Worm (Caenorhabditis elegans) whole organism, L1 larva: ENCODE results near the gene ZK1290.11.

Source experiments
- C04F5.9 ChIP-seq: sonication (generic microtip); optimal IDR thresholded peaks from 2 replicates; lab custom pipeline; 2016; ENCODE audit warnings: missing genetic modification characterization, missing compliant biosample characterization
- C16A3.4 ChIP-seq: fragments of 150-350 bp; optimal IDR thresholded peaks from 2 replicates; lab custom pipeline; 2014; ENCODE audit warnings: missing biosample characterization, missing genetic modification characterization
- alr-1 ChIP-seq: fragments of 200-800 bp; sonication (Bioruptor generic); optimal IDR thresholded peaks from 2 replicates; lab custom pipeline; 2018; ENCODE audit warnings: borderline replicate concordance, mild to moderate bottlenecking, missing genetic modification characterization, missing compliant biosample characterization
- aly-2 ChIP-seq: fragments of 150-350 bp; optimal IDR thresholded peaks from 2 replicates; lab custom pipeline; 2014; ENCODE audit warnings: missing biosample characterization, missing genetic modification characterization
- blmp-1 ChIP-seq: fragments of 150-350 bp; optimal IDR thresholded peaks from 2 replicates; lab custom pipeline; 2014; ENCODE audit warnings: missing biosample characterization, missing genetic modification characterization
- ceh-63 ChIP-seq: fragments of 200-800 bp; sonication (Bioruptor generic); optimal IDR thresholded peaks from 2 replicates; lab custom pipeline; 2018; ENCODE audit warnings: mild to moderate bottlenecking, missing genetic modification characterization, missing compliant biosample characterization
- ceh-82 ChIP-seq, 3 experiments: fragments of 150-350 bp in 1 of 3; sonication (generic microtip) in 2 of 3; optimal IDR thresholded peaks; 2 replicates each; lab custom pipeline; 2014 to 2017; ENCODE audit warnings: missing biosample characterization in 3 of 3, missing genetic modification characterization in 3 of 3
- dpl-1 ChIP-seq, 3 experiments: fragments of 150-350 bp in 2 of 3; sonication (generic microtip) in 1 of 3; optimal IDR thresholded peaks; 2 replicates each; lab custom pipeline; 2014 to 2017; ENCODE audit warnings: missing biosample characterization in 3 of 3, missing genetic modification characterization in 3 of 3, missing genetic modification reagents in 3 of 3
- dsc-1 ChIP-seq: sonication (generic microtip); optimal IDR thresholded peaks from 2 replicates; lab custom pipeline; 2016; ENCODE audit warnings: mild to moderate bottlenecking, missing genetic modification characterization, missing compliant biosample characterization
- efl-1 ChIP-seq, 4 experiments: fragments of 150-350 bp; optimal IDR thresholded peaks in 3 of 4; peaks in 1 of 4; 1 replicate in 1 of 4; 2 replicates in 3 of 4; lab custom pipeline; 2014; ENCODE audit warnings: missing biosample characterization in 2 of 4, missing genetic modification characterization in 2 of 4, missing genetic modification reagents in 2 of 4
- egl-27 ChIP-seq, 2 experiments: fragments of 150-350 bp in 1 of 2; sonication (generic microtip); optimal IDR thresholded peaks; 3 replicates each; lab custom pipeline; 2017 to 2018; ENCODE audit warnings: missing biosample characterization in 2 of 2, missing genetic modification characterization in 2 of 2, missing genetic modification reagents in 2 of 2
- elt-3 ChIP-seq, 6 experiments: fragments of 150-350 bp in 1 of 6; sonication (generic microtip); optimal IDR thresholded peaks; 2 replicates each; lab custom pipeline; 2017 to 2018; ENCODE audit warnings: missing biosample characterization in 6 of 6, missing genetic modification characterization in 6 of 6, inconsistent platforms in 1 of 6
- ets-5 ChIP-seq: fragments of 200-800 bp; sonication (Bioruptor generic); IDR thresholded peaks from 2 replicates; pipeline ENCODE4 v1.3.6; 2022; ENCODE audit warnings: missing genetic modification characterization, missing compliant biosample characterization
- fkh-10 ChIP-seq: sonication (generic microtip); optimal IDR thresholded peaks from 2 replicates; lab custom pipeline; 2017; ENCODE audit warnings: missing biosample characterization, missing genetic modification reagents, missing genetic modification characterization
- fkh-4 ChIP-seq: sonication (generic microtip); optimal IDR thresholded peaks from 2 replicates; lab custom pipeline; 2016; ENCODE audit warnings: missing compliant biosample characterization, missing genetic modification characterization, borderline replicate concordance
- fkh-8 ChIP-seq: sonication (generic microtip); optimal IDR thresholded peaks from 2 replicates; lab custom pipeline; 2016; ENCODE audit warnings: mild to moderate bottlenecking, missing genetic modification characterization, missing compliant biosample characterization
- grh-1 ChIP-seq: fragments of 200-800 bp; sonication (Bioruptor generic); IDR thresholded peaks from 2 replicates; pipeline ENCODE4 v1.3.6; 2022; ENCODE audit warnings: missing genetic modification reagents, missing genetic modification characterization, missing compliant biosample characterization
- hlh-17 ChIP-seq: fragments of 200-800 bp; sonication (Bioruptor generic); optimal IDR thresholded peaks from 2 replicates; lab custom pipeline; 2018; ENCODE audit warnings: missing genetic modification characterization, mild to moderate bottlenecking, missing compliant biosample characterization, moderate library complexity, borderline replicate concordance
- irx-1 ChIP-seq: sonication (generic microtip); optimal IDR thresholded peaks from 2 replicates; lab custom pipeline; 2016; ENCODE audit warnings: missing genetic modification characterization, missing compliant biosample characterization
- lin-14 ChIP-seq: fragments of 200-800 bp; sonication (Bioruptor generic); optimal IDR thresholded peaks from 2 replicates; lab custom pipeline; 2018; ENCODE audit warnings: mild to moderate bottlenecking, missing genetic modification characterization, moderate library complexity, missing compliant biosample characterization
- lin-35 ChIP-seq, 2 experiments: fragments of 150-350 bp; optimal IDR thresholded peaks; 2 replicates each; lab custom pipeline; 2014; ENCODE audit warnings: missing biosample characterization in 2 of 2, missing genetic modification characterization in 2 of 2, missing genetic modification reagents in 2 of 2
- lsy-2 ChIP-seq, 2 experiments: fragments of 150-350 bp; optimal IDR thresholded peaks; 2 replicates each; lab custom pipeline; 2014; ENCODE audit warnings: missing biosample characterization in 2 of 2, missing genetic modification characterization in 2 of 2
- mab-9 ChIP-seq: fragments of 200-800 bp; sonication (Bioruptor generic); IDR thresholded peaks from 2 replicates; pipeline ENCODE4 v1.3.6; 2022; ENCODE audit warnings: missing genetic modification reagents, missing genetic modification characterization, missing compliant biosample characterization
- mef-2 ChIP-seq: fragments of 150-350 bp; optimal IDR thresholded peaks from 2 replicates; lab custom pipeline; 2014; ENCODE audit warnings: missing biosample characterization, missing genetic modification characterization
- mep-1 ChIP-seq: fragments of 150-350 bp; optimal IDR thresholded peaks from 2 replicates; lab custom pipeline; 2014; ENCODE audit warnings: missing biosample characterization, missing genetic modification characterization
- nhr-11 ChIP-seq: fragments of 150-350 bp; optimal IDR thresholded peaks from 2 replicates; lab custom pipeline; 2014; ENCODE audit warnings: missing biosample characterization, missing genetic modification characterization
- nhr-20 ChIP-seq: sonication (generic microtip); optimal IDR thresholded peaks from 2 replicates; lab custom pipeline; 2016; ENCODE audit warnings: mild to moderate bottlenecking, missing genetic modification characterization, missing compliant biosample characterization
- nhr-47 ChIP-seq: sonication (generic microtip); optimal IDR thresholded peaks from 2 replicates; lab custom pipeline; 2016; ENCODE audit warnings: mild to moderate bottlenecking, missing genetic modification characterization, moderate library complexity, missing compliant biosample characterization
- nhr-85 ChIP-seq: sonication (generic microtip); peaks from one replicate; lab custom pipeline; 2016; ENCODE audit warnings: missing genetic modification characterization, inconsistent platforms, missing compliant biosample characterization
- nhr-90 ChIP-seq: sonication (generic microtip); optimal IDR thresholded peaks from 2 replicates; lab custom pipeline; 2016; ENCODE audit warnings: mild to moderate bottlenecking, missing genetic modification characterization, missing compliant biosample characterization; ENCODE audit not compliant: poor library complexity
- rnt-1 ChIP-seq: sonication (generic microtip); optimal IDR thresholded peaks from 2 replicates; lab custom pipeline; 2016; ENCODE audit warnings: mild to moderate bottlenecking, missing genetic modification characterization, moderate library complexity, missing compliant biosample characterization
- skn-1 ChIP-seq: fragments of 150-350 bp; optimal IDR thresholded peaks from 2 replicates; lab custom pipeline; 2014; ENCODE audit warnings: missing biosample characterization, missing genetic modification characterization
- snu-23 ChIP-seq: sonication (generic microtip); optimal IDR thresholded peaks from 2 replicates; lab custom pipeline; 2016; ENCODE audit warnings: missing genetic modification characterization, missing compliant biosample characterization
- tbx-2 ChIP-seq: sonication (generic microtip); optimal IDR thresholded peaks from 2 replicates; lab custom pipeline; 2016; ENCODE audit warnings: missing genetic modification characterization, missing compliant biosample characterization
- tlp-1 ChIP-seq: fragments of 150-350 bp; optimal IDR thresholded peaks from 2 replicates; lab custom pipeline; 2014; ENCODE audit warnings: missing biosample characterization, missing genetic modification characterization
- unc-130 ChIP-seq: fragments of 150-350 bp; optimal IDR thresholded peaks from 2 replicates; lab custom pipeline; 2017; ENCODE audit warnings: missing biosample characterization, missing genetic modification characterization, inconsistent platforms
- unc-30 ChIP-seq: sonication (generic microtip); optimal IDR thresholded peaks from 2 replicates; lab custom pipeline; 2017; ENCODE audit warnings: missing biosample characterization, missing genetic modification characterization
- vab-15 ChIP-seq: sonication (generic microtip); optimal IDR thresholded peaks from 2 replicates; lab custom pipeline; 2017; ENCODE audit warnings: missing genotype, mild to moderate bottlenecking, missing genetic modification characterization, missing compliant biosample characterization
- xbp-1 ChIP-seq: sonication (generic microtip); optimal IDR thresholded peaks from 2 replicates; lab custom pipeline; 2016; ENCODE audit warnings: missing genetic modification characterization, missing compliant biosample characterization

Gene ZK1290.11

DNA sequence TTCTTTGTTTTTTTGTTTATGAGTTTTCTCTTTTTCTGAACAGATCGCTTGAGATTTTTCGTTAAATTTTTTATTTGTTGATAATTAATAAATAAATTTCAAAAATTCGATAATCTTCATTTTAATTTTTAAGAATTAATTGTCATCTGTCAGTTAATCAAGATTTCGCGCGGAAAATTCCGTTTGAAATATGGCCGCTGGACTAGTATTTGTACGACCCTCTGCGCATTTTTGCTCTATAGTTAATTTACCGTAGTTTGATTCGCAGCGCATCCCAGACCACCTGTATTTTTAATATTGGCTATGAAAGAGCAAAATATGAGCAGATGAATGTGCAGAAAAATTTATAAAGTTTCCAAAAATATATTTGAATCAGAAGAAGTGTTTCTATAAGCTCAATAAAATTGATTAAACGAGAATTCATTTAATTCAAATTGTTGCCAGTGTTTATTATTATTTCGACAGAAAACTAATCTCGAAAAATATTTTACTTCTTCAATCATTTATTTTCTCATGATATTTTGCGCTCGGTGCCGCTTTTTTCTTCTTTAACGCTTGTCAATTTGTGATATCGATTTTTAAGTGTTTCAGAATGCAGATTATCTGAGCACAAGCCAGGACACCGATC lies 23.7 kb downstream of the ZK1290.11 start, which contains the start of gene nfi-1 (continued):
- TF ChIP-seq xbp-1 (peak; percentile 53), lin-14 (peak; percentile 60), ceh-63 (GFP tag; lab: Kevin White, UChicago) (no peak), nhr-85 (tag; lab: Kevin White, UChicago) (peak; percentile 13), unc-130 (tag; lab: Kevin White, UChicago) (peak; percentile 55), nhr-47 (tag; lab: Kevin White, UChicago) (peak; percentile 38), efl-1 (optimal IDR thresholded peaks at IDR 0.05; lab: Kevin White, UChicago) (peak; percentile 44 to 80), efl-1 (GFP tag; optimal IDR thresholded peaks at IDR 0.05 in 1 of 2; lab: Kevin White, UChicago) (peak; percentile 82 to 97), dpl-1 (GFP tag; optimal IDR thresholded peaks at IDR 0.05; lab: Kevin White, UChicago) (peak; percentile 65 to 87 (median 76)), mef-2 (no peak), nhr-90 (tag; lab: Kevin White, UChicago) (peak; percentile 11), C16A3.4 (tag; lab: Kevin White, UChicago) (peak; percentile 72), irx-1 (tag; lab: Kevin White, UChicago) (no peak), vab-15 (tag; lab: Kevin White, UChicago) (peak; percentile 18), snu-23 (GFP tag; lab: Kevin White, UChicago) (peak; percentile 60), tlp-1 (tag; lab: Kevin White, UChicago) (no peak), nhr-20 (peak; percentile 58), grh-1 (no peak), mep-1 (tag; lab: Kevin White, UChicago) (peak; percentile 56), lin-35 (GFP tag; optimal IDR thresholded peaks at IDR 0.05; lab: Kevin White, UChicago) (peak; percentile 74 to 88), ceh-82 (tag; optimal IDR thresholded peaks at IDR 0.05; lab: Kevin White, UChicago) (no peak)

DNA sequence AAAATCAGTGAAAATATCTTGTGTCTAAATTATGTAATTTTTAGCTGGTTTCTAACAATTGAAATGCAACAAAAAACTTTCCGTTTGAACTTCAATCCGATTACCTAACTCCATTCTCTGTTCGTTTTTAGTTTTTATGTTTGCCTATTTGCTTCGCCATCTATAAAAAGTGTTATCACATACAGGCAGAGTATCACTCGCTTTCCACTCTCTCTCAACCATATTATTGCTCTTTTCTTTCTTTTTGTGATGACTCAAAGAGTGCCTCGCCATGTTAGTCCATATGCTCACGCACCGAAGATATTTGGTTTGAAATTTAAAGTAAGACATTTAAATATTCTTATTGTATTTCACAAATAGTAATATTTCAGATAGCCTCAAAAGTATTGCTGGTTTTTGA lies 26.5 kb downstream of the ZK1290.11 start, which contains the start of gene ZK1290.13:
Gene ZK1290.13 (plus strand): TSS at position 73 of the 400 bp plus-strand sequence.
- TF ChIP-seq fkh-10 (GFP tag; lab: Kevin White, UChicago) (no peak), egl-27 (tag; optimal IDR thresholded peaks at IDR 0.05; lab: Kevin White, UChicago) (no peak), efl-1 (optimal IDR thresholded peaks at IDR 0.05; lab: Kevin White, UChicago) (no peak), efl-1 (GFP tag; optimal IDR thresholded peaks at IDR 0.05 in 1 of 2; lab: Kevin White, UChicago) (no peak), ets-5 (GFP tag; lab: Robert Waterston, UW) (no peak), fkh-8 (tag; lab: Kevin White, UChicago) (no peak), elt-3 (tag; optimal IDR thresholded peaks at IDR 0.05; lab: Kevin White, UChicago) (no peak), nhr-11 (no peak), skn-1 (tag; lab: Kevin White, UChicago) (no peak), lin-14 (no peak), dsc-1 (tag; lab: Kevin White, UChicago) (no peak), rnt-1 (tag; lab: Kevin White, UChicago) (no peak), xbp-1 (no peak), C16A3.4 (tag; lab: Kevin White, UChicago) (no peak), mep-1 (tag; lab: Kevin White, UChicago) (no peak)

DNA sequence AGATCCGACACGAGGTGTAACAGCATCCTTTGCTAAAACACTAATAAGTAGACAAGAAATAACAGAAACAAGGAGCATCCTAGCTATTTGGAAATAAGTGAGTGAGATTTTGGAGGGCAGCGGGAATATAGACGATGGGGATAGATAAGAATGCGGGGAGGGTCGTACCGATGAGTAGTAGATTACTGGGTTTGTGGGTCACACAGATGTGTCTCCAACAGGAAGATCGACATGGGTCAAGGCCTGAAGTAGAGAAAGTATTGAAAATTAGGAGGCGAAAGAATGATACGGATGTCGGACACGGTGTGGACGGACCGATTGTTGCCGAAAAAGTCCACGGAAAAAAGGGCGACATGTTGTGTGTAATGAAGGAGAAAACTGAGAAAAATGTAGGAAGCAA lies 27.0 kb downstream of the ZK1290.11 start, which contains the start of gene wrt-10:
Gene wrt-10 (minus strand): TSS at position 195 of the 400 bp plus-strand sequence.
- TF ChIP-seq nhr-47 (tag; lab: Kevin White, UChicago) (no peak), aly-2 (tag; lab: Kevin White, UChicago) (no peak), unc-130 (tag; lab: Kevin White, UChicago) (no peak), lsy-2 (tag; optimal IDR thresholded peaks at IDR 0.05; lab: Kevin White, UChicago) (no peak), hlh-17 (GFP tag; lab: Kevin White, UChicago) (no peak), blmp-1 (tag; lab: Kevin White, UChicago) (peak; percentile 91), irx-1 (tag; lab: Kevin White, UChicago) (no peak), alr-1 (tag; lab: Kevin White, UChicago) (no peak), C04F5.9 (tag; lab: Kevin White, UChicago) (no peak), tbx-2 (tag; lab: Kevin White, UChicago) (no peak), unc-30 (tag; lab: Kevin White, UChicago) (no peak), nhr-85 (tag; lab: Kevin White, UChicago) (peak; percentile 57), egl-27 (tag; optimal IDR thresholded peaks at IDR 0.05; lab: Kevin White, UChicago) (no peak), xbp-1 (no peak), fkh-4 (no peak), skn-1 (tag; lab: Kevin White, UChicago) (no peak), mab-9 (GFP tag; lab: Robert Waterston, UW) (no peak)
